Fruit fly (Drosophila melanogaster) whole organism, prepupa: Measurements from ENCODE around the gene CG5346.

Experiments
- CG10631 ChIP-seq: fragments of 200-800 bp; sonication (Bioruptor generic); optimal IDR thresholded peaks from 2 replicates; lab custom pipeline; 2016; ENCODE audit warnings: missing biosample characterization, missing genetic modification characterization
- CG11762 ChIP-seq: fragments of 200-800 bp; sonication (Bioruptor generic); optimal IDR thresholded peaks from 3 replicates; lab custom pipeline; 2016; ENCODE audit warnings: missing biosample characterization, missing genetic modification characterization; ENCODE audit not compliant: insufficient read depth
- CG11902 ChIP-seq: fragments of 200-800 bp; sonication (Bioruptor generic); optimal IDR thresholded peaks from 3 replicates; lab custom pipeline; 2016; ENCODE audit warnings: missing biosample characterization, missing genetic modification characterization
- CG15336 ChIP-seq: fragments of 200-800 bp; sonication (Bioruptor generic); IDR thresholded peaks from 2 replicates; pipeline ENCODE4 v1.3.6; 2022; ENCODE audit warnings: missing biosample characterization, missing genetic modification characterization
- CG16779 ChIP-seq: fragments of 200-800 bp; sonication (Bioruptor generic); optimal IDR thresholded peaks from 3 replicates; lab custom pipeline; 2017; ENCODE audit warnings: missing biosample characterization, mild to moderate bottlenecking, missing genetic modification characterization
- CG3032 ChIP-seq: fragments of 200-800 bp; optimal IDR thresholded peaks from 2 replicates; lab custom pipeline; 2019; ENCODE audit warnings: missing biosample characterization, mild to moderate bottlenecking, missing genetic modification characterization, moderate library complexity
- CG31627 ChIP-seq: fragments of 200-800 bp; sonication (Bioruptor generic); optimal IDR thresholded peaks from 3 replicates; lab custom pipeline; 2016; ENCODE audit warnings: missing biosample characterization, missing genetic modification characterization
- CG34406 ChIP-seq: fragments of 200-800 bp; sonication (Bioruptor generic); optimal IDR thresholded peaks from 3 replicates; lab custom pipeline; 2016; ENCODE audit warnings: missing biosample characterization, missing genetic modification characterization
- CG3919 ChIP-seq: fragments of 200-800 bp; sonication (Bioruptor generic); optimal IDR thresholded peaks from 3 replicates; lab custom pipeline; 2016; ENCODE audit warnings: missing biosample characterization, missing genetic modification characterization
- CG4318 ChIP-seq: fragments of 200-800 bp; sonication (Bioruptor generic); optimal IDR thresholded peaks from 3 replicates; lab custom pipeline; 2017; ENCODE audit warnings: missing biosample characterization, mild to moderate bottlenecking, missing genetic modification characterization
- CG6163 ChIP-seq: fragments of 200-800 bp; sonication (Bioruptor generic); IDR thresholded peaks from 3 replicates; pipeline ENCODE4 v1.3.6; 2022; ENCODE audit warnings: missing biosample characterization, missing genetic modification characterization
- CG6276 ChIP-seq: fragments of 200-800 bp; sonication (Bioruptor generic); optimal IDR thresholded peaks from 2 replicates; lab custom pipeline; 2017; ENCODE audit warnings: missing biosample characterization, mild to moderate bottlenecking, missing genetic modification characterization
- CG6854 ChIP-seq: fragments of 200-800 bp; sonication (Bioruptor generic); optimal IDR thresholded peaks from 2 replicates; lab custom pipeline; 2017; ENCODE audit warnings: missing biosample characterization, mild to moderate bottlenecking, missing genetic modification characterization
- CG7368 ChIP-seq: fragments of 200-800 bp; sonication (Bioruptor generic); optimal IDR thresholded peaks from 3 replicates; lab custom pipeline; 2016; ENCODE audit warnings: missing biosample characterization, missing genetic modification characterization
- CG8319 ChIP-seq: fragments of 200-800 bp; sonication (Bioruptor generic); optimal IDR thresholded peaks from 3 replicates; lab custom pipeline; 2016; ENCODE audit warnings: missing biosample characterization, missing genetic modification characterization
- CG9139 ChIP-seq: fragments of 200-800 bp; sonication (Bioruptor generic); optimal IDR thresholded peaks from 3 replicates; lab custom pipeline; 2017; ENCODE audit warnings: missing biosample characterization, mild to moderate bottlenecking, missing genetic modification characterization
- Eip78C ChIP-seq: fragments of 200-800 bp; sonication (Bioruptor generic); peaks from one replicate; lab custom pipeline; 2016; ENCODE audit warnings: missing biosample characterization, missing genetic modification characterization
- Eip93F ChIP-seq: fragments of 200-800 bp; sonication (Bioruptor generic); optimal IDR thresholded peaks from 2 replicates; lab custom pipeline; 2016; ENCODE audit warnings: missing biosample characterization, mild to moderate bottlenecking, missing genetic modification characterization
- Ets21C ChIP-seq: fragments of 200-800 bp; sonication (Bioruptor generic); optimal IDR thresholded peaks from 3 replicates; lab custom pipeline; 2016; ENCODE audit warnings: missing biosample characterization, missing genetic modification characterization
- Ets96B ChIP-seq: fragments of 200-800 bp; optimal IDR thresholded peaks from 2 replicates; lab custom pipeline; 2019; ENCODE audit warnings: missing biosample characterization, mild to moderate bottlenecking, missing genetic modification characterization, moderate library complexity
- Hr38 ChIP-seq: sonication (Bioruptor generic); optimal IDR thresholded peaks from 2 replicates; lab custom pipeline; 2016; ENCODE audit warnings: missing biosample characterization, missing genetic modification characterization
- Lpt ChIP-seq: fragments of 200-800 bp; sonication (Bioruptor generic); optimal IDR thresholded peaks from 3 replicates; lab custom pipeline; 2016; ENCODE audit warnings: missing biosample characterization, missing genetic modification characterization
- Met ChIP-seq: fragments of 200-800 bp; sonication (Bioruptor generic); optimal IDR thresholded peaks from 3 replicates; lab custom pipeline; 2016; ENCODE audit warnings: missing biosample characterization, missing genetic modification characterization
- Smox ChIP-seq: fragments of 200-800 bp; sonication (Bioruptor generic); optimal IDR thresholded peaks from 3 replicates; lab custom pipeline; 2016; ENCODE audit warnings: missing biosample characterization, missing genetic modification characterization
- Sox102F ChIP-seq: fragments of 200-800 bp; sonication (Bioruptor generic); optimal IDR thresholded peaks from 2 replicates; lab custom pipeline; 2016; ENCODE audit warnings: missing biosample characterization, mild to moderate bottlenecking, missing genetic modification characterization
- Sox14 ChIP-seq: fragments of 200-800 bp; sonication (Bioruptor generic); optimal IDR thresholded peaks from 3 replicates; lab custom pipeline; 2016; ENCODE audit warnings: missing biosample characterization, missing genetic modification characterization
- Sox15 ChIP-seq: fragments of 200-800 bp; sonication (Bioruptor generic); optimal IDR thresholded peaks from 3 replicates; lab custom pipeline; 2016; ENCODE audit warnings: missing biosample characterization, missing genetic modification characterization
- achi ChIP-seq: fragments of 200-800 bp; sonication (Bioruptor generic); optimal IDR thresholded peaks from 3 replicates; lab custom pipeline; 2016; ENCODE audit warnings: missing biosample characterization, missing genetic modification characterization
- acj6 ChIP-seq: fragments of 200-800 bp; sonication (Bioruptor generic); optimal IDR thresholded peaks from 3 replicates; lab custom pipeline; 2016; ENCODE audit warnings: missing biosample characterization, missing genetic modification characterization
- cyc ChIP-seq: fragments of 200-800 bp; sonication (Bioruptor generic); optimal IDR thresholded peaks from 3 replicates; lab custom pipeline; 2016; ENCODE audit warnings: missing biosample characterization, missing genetic modification characterization
- dac ChIP-seq: fragments of 200-800 bp; sonication (Bioruptor generic); optimal IDR thresholded peaks from 2 replicates; lab custom pipeline; 2017; ENCODE audit warnings: missing biosample characterization, mild to moderate bottlenecking, missing genetic modification characterization
- fd59A ChIP-seq: fragments of 200-800 bp; sonication (Bioruptor generic); optimal IDR thresholded peaks from 2 replicates; lab custom pipeline; 2017; ENCODE audit warnings: missing biosample characterization, mild to moderate bottlenecking, missing genetic modification characterization, missing genetic modification reagents
- fd85E ChIP-seq: fragments of 200-800 bp; sonication (Bioruptor generic); optimal IDR thresholded peaks from 3 replicates; lab custom pipeline; 2016; ENCODE audit warnings: missing biosample characterization, missing genetic modification characterization
- fkh ChIP-seq: fragments of 200-800 bp; sonication (Bioruptor generic); optimal IDR thresholded peaks from 3 replicates; lab custom pipeline; 2017; ENCODE audit warnings: missing biosample characterization, mild to moderate bottlenecking, missing genetic modification characterization, moderate library complexity
- lz ChIP-seq: fragments of 200-800 bp; sonication (Bioruptor generic); optimal IDR thresholded peaks from 3 replicates; lab custom pipeline; 2016; ENCODE audit warnings: missing biosample characterization, missing genetic modification characterization
- net ChIP-seq: fragments of 200-800 bp; sonication (Bioruptor generic); optimal IDR thresholded peaks from 3 replicates; lab custom pipeline; 2016; ENCODE audit warnings: missing biosample characterization, missing genetic modification characterization
- pdm3 ChIP-seq: fragments of 200-800 bp; sonication (Bioruptor generic); optimal IDR thresholded peaks from 3 replicates; lab custom pipeline; 2016; ENCODE audit warnings: missing biosample characterization, missing genetic modification characterization
- salr ChIP-seq, 2 experiments: fragments of 200-800 bp; sonication (Bioruptor generic); optimal IDR thresholded peaks; 3 replicates each; lab custom pipeline; 2016 to 2018; ENCODE audit warnings: missing biosample characterization in 2 of 2, missing genetic modification characterization in 2 of 2, mild to moderate bottlenecking in 1 of 2
- ss ChIP-seq, 2 experiments: fragments of 200-800 bp; sonication (Bioruptor generic); optimal IDR thresholded peaks; 2 replicates in 1 of 2; 3 replicates in 1 of 2; lab custom pipeline; 2017 to 2018; ENCODE audit warnings: mild to moderate bottlenecking in 2 of 2, missing biosample characterization in 2 of 2, missing genetic modification characterization in 2 of 2, moderate library complexity in 1 of 2
- svp ChIP-seq: fragments of 200-800 bp; sonication (Bioruptor generic); peaks from one replicate; lab custom pipeline; 2016; ENCODE audit warnings: missing biosample characterization, missing genetic modification characterization
- vri ChIP-seq: fragments of 200-800 bp; sonication (Bioruptor generic); optimal IDR thresholded peaks from 3 replicates; lab custom pipeline; 2016; ENCODE audit warnings: missing biosample characterization, mild to moderate bottlenecking, missing genetic modification characterization

CG5346 gene

DNA sequence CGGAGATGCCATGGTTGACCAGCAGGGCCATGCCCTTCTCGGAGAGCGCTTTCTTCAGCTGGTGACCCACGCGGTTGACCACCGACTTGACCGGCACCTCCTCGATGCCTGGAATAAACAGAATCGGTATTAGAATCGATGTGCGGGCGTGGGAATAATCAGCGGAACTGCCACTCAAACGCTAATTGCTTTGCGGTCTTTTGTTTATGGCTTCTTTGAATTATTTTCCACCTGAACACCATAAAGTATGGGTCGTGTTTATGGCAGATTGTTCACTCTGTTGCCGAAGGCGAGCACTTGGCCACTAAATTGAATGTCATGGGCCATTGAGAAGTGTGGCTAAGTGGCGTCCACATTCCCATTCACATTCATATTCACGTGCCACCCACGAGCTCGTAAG is 6.4 kb downstream of the CG5346 start:
- TF ChIP-seq CG15336 (no peak), CG10631 (GFP tag; lab: Kevin White, UChicago) (no peak), CG16779 (tag; lab: Kevin White, UChicago) (no peak), Sox14 (GFP tag; lab: Kevin White, UChicago) (no peak), Sox15 (GFP tag; lab: Kevin White, UChicago) (no peak), Smox (GFP tag; lab: Kevin White, UChicago) (no peak), Eip78C (GFP tag; lab: Kevin White, UChicago) (no peak), CG11762 (GFP tag; lab: Kevin White, UChicago) (no peak), fd59A (GFP tag; lab: Kevin White, UChicago) (no peak), CG9139 (no peak), CG6163 (GFP tag; lab: Robert Waterston, UW) (no peak), CG34406 (no peak), Hr38 (GFP tag; lab: Kevin White, UChicago) (no peak), achi (no peak), CG3919 (GFP tag; lab: Kevin White, UChicago) (no peak), fd85E (GFP tag; lab: Kevin White, UChicago) (no peak), Lpt (GFP tag; lab: Kevin White, UChicago) (no peak), CG6854 (GFP tag; lab: Kevin White, UChicago) (no peak), Met (GFP tag; lab: Kevin White, UChicago) (no peak), net (GFP tag; lab: Kevin White, UChicago) (no peak)

dm6 chr3R:22520481-22520880 is 8.0 kb downstream of the CG5346 start:
- no peak for TF ChIP-seq CG3032 (tag; lab: Kevin White, UChicago)
- TF ChIP-seq svp (GFP tag; lab: Kevin White, UChicago) = no peak
- no peak for TF ChIP-seq CG4318 (GFP tag; lab: Kevin White, UChicago)
- no peak for TF ChIP-seq Ets21C
- no peak for TF ChIP-seq fd59A (GFP tag; lab: Kevin White, UChicago)
- TF ChIP-seq lz (GFP tag; lab: Kevin White, UChicago) = no peak
- TF ChIP-seq CG8319 (GFP tag; lab: Kevin White, UChicago) = no peak
- no peak for TF ChIP-seq achi
- TF ChIP-seq ss (GFP tag; optimal IDR thresholded peaks at IDR 0.05; lab: Kevin White, UChicago) = no peak

- TF ChIP-seq salr (GFP tag; optimal IDR thresholded peaks at IDR 0.05; lab: Kevin White, UChicago) = no peak
Observed at dm6 chr3R:22518760-22519159, 9.7 kb downstream of the CG5346 start.

- TF ChIP-seq Sox14 (GFP tag; lab: Kevin White, UChicago) (no peak), CG6854 (GFP tag; lab: Kevin White, UChicago) (peak; percentile 15), CG4318 (GFP tag; lab: Kevin White, UChicago) (no peak), fkh (peak; percentile 95), Sox102F (GFP tag; lab: Kevin White, UChicago) (peak; percentile 15), CG7368 (GFP tag; lab: Kevin White, UChicago) (no peak), salr (GFP tag; optimal IDR thresholded peaks at IDR 0.05; lab: Kevin White, UChicago) (no peak), acj6 (GFP tag; lab: Kevin White, UChicago) (no peak), Sox15 (GFP tag; lab: Kevin White, UChicago) (no peak), Eip93F (no peak), Smox (GFP tag; lab: Kevin White, UChicago) (no peak), CG6276 (GFP tag; lab: Kevin White, UChicago) (no peak), CG3032 (tag; lab: Kevin White, UChicago) (no peak), CG10631 (GFP tag; lab: Kevin White, UChicago) (no peak), Ets96B (tag; lab: Kevin White, UChicago) (no peak), dac (GFP tag; lab: Kevin White, UChicago) (no peak), CG31627 (GFP tag; lab: Kevin White, UChicago) (no peak), cyc (GFP tag; lab: Kevin White, UChicago) (no peak), CG11902 (GFP tag; lab: Kevin White, UChicago) (no peak), achi (no peak), CG3919 (GFP tag; lab: Kevin White, UChicago) (no peak), pdm3 (no peak), fd59A (GFP tag; lab: Kevin White, UChicago) (no peak), vri (peak; percentile 58)
- TF ChIP-seq, all 60 proteins: peak for 4
Observed at dm6 chr3R:22518285-22518684, 10.2 kb downstream of the CG5346 start.
